Fruit fly (Drosophila melanogaster) whole organism, embryonic: Measurements from ENCODE around the gene CG44000.
A peak's percentile ranks its signal among the peaks of the same experiment; 100 is the strongest.

Experiments used
- CG1024 ChIP-seq: fragments of 200-800 bp; sonication (Bioruptor generic); IDR thresholded peaks from 2 replicates; pipeline ENCODE4 v1.3.6; 2022; ENCODE audit warnings: missing biosample characterization, missing genetic modification characterization
- CG11695 ChIP-seq: fragments of 200-800 bp; sonication (Bioruptor generic); IDR thresholded peaks from 3 replicates; pipeline ENCODE4 v1.3.6; 2022; ENCODE audit warnings: missing biosample characterization, missing genetic modification characterization
- CG12219 ChIP-seq: fragments of 200-800 bp; sonication (Bioruptor generic); optimal IDR thresholded peaks from 3 replicates; lab custom pipeline; 2018; ENCODE audit warnings: missing biosample characterization, mild to moderate bottlenecking, missing genetic modification characterization
- CG15479 ChIP-seq: fragments of 200-800 bp; sonication (Bioruptor generic); optimal IDR thresholded peaks from 3 replicates; lab custom pipeline; 2019; ENCODE audit warnings: missing biosample characterization, mild to moderate bottlenecking, missing genetic modification characterization, moderate library complexity
- CG15601 ChIP-seq: fragments of 200-800 bp; sonication (Bioruptor generic); optimal IDR thresholded peaks from 3 replicates; lab custom pipeline; 2019; ENCODE audit warnings: missing biosample characterization, mild to moderate bottlenecking, missing genetic modification characterization, moderate library complexity
- CG18011 ChIP-seq: fragments of 200-800 bp; sonication (Bioruptor generic); optimal IDR thresholded peaks from 2 replicates; lab custom pipeline; 2017; ENCODE audit warnings: missing biosample characterization, missing genetic modification characterization, mild to moderate bottlenecking, moderate library complexity, missing genotype
- CG1832 ChIP-seq: fragments of 200-800 bp; sonication (Bioruptor generic); optimal IDR thresholded peaks from 2 replicates; lab custom pipeline; 2017; ENCODE audit warnings: missing biosample characterization, mild to moderate bottlenecking, missing genetic modification characterization, inconsistent platforms
- CG18764 ChIP-seq: fragments of 200-800 bp; sonication (Bioruptor generic); optimal IDR thresholded peaks from 3 replicates; lab custom pipeline; 2016; ENCODE audit warnings: missing biosample characterization, missing genetic modification characterization
- CG2116 ChIP-seq: fragments of 200-800 bp; sonication (Bioruptor generic); optimal IDR thresholded peaks from 3 replicates; lab custom pipeline; 2018; ENCODE audit warnings: missing biosample characterization, mild to moderate bottlenecking, missing genetic modification characterization
- CG2199 ChIP-seq: fragments of 200-800 bp; sonication (Bioruptor generic); IDR thresholded peaks from 3 replicates; pipeline ENCODE4 v1.3.6; 2022; ENCODE audit warnings: missing biosample characterization, missing genetic modification characterization
- CG2678 ChIP-seq: fragments of 200-800 bp; sonication (Bioruptor generic); optimal IDR thresholded peaks from 3 replicates; lab custom pipeline; 2019; ENCODE audit warnings: missing biosample characterization, mild to moderate bottlenecking, missing genetic modification characterization, moderate library complexity
- CG2875 ChIP-seq: fragments of 200-800 bp; sonication (Bioruptor generic); optimal IDR thresholded peaks from 2 replicates; lab custom pipeline; 2017; ENCODE audit warnings: missing biosample characterization, mild to moderate bottlenecking, missing genetic modification characterization, missing genetic modification reagents
- CG34224 ChIP-seq: fragments of 200-800 bp; sonication (Bioruptor generic); IDR thresholded peaks from 3 replicates; pipeline ENCODE4 v1.3.6; 2022; ENCODE audit warnings: missing biosample characterization, missing genetic modification characterization; ENCODE audit not compliant: partially characterized antibody
- CG42726 ChIP-seq: fragments of 200-800 bp; sonication (Bioruptor generic); IDR thresholded peaks from 2 replicates; pipeline ENCODE4 v1.3.6; 2022; ENCODE audit warnings: missing biosample characterization, missing genetic modification characterization; ENCODE audit not compliant: partially characterized antibody
- CG5245 ChIP-seq: fragments of 200-800 bp; sonication (Bioruptor generic); optimal IDR thresholded peaks from 3 replicates; lab custom pipeline; 2016; ENCODE audit warnings: missing biosample characterization, missing genetic modification characterization
- CG7357 ChIP-seq: fragments of 200-800 bp; sonication (Bioruptor generic); IDR thresholded peaks from 3 replicates; pipeline ENCODE4 v1.3.6; 2022; ENCODE audit warnings: missing biosample characterization, missing genetic modification characterization
- CG7372 ChIP-seq: fragments of 200-800 bp; sonication (Bioruptor generic); IDR thresholded peaks from 2 replicates; pipeline ENCODE4 v1.3.6; 2022; ENCODE audit warnings: missing biosample characterization, missing genetic modification characterization
- CG7556 ChIP-seq: fragments of 200-800 bp; sonication (Bioruptor generic); optimal IDR thresholded peaks from 2 replicates; lab custom pipeline; 2017; ENCODE audit warnings: missing biosample characterization, mild to moderate bottlenecking, missing genetic modification characterization
- Camta ChIP-seq: fragments of 200-800 bp; sonication (Bioruptor generic); optimal IDR thresholded peaks from 2 replicates; lab custom pipeline; 2016; ENCODE audit warnings: missing biosample characterization, missing genetic modification characterization
- Dek ChIP-seq: fragments of 200-800 bp; sonication (Bioruptor generic); optimal IDR thresholded peaks from 3 replicates; lab custom pipeline; 2019; ENCODE audit warnings: missing biosample characterization, mild to moderate bottlenecking, missing genetic modification characterization, moderate library complexity
- ERR ChIP-seq: fragments of 200-800 bp; sonication (Bioruptor generic); optimal IDR thresholded peaks from 2 replicates; lab custom pipeline; 2016; ENCODE audit warnings: missing biosample characterization, missing genetic modification characterization
- Gsc ChIP-seq: fragments of 200-800 bp; sonication (Bioruptor generic); IDR thresholded peaks from 2 replicates; pipeline ENCODE4 v1.3.6; 2022; ENCODE audit warnings: missing biosample characterization, missing genetic modification characterization
- MTF-1 ChIP-seq: fragments of 200-800 bp; sonication (Bioruptor generic); optimal IDR thresholded peaks from 2 replicates; lab custom pipeline; 2018; ENCODE audit warnings: missing biosample characterization, mild to moderate bottlenecking, missing genetic modification characterization, borderline replicate concordance
- Mes4 ChIP-seq: fragments of 200-800 bp; sonication (Bioruptor generic); optimal IDR thresholded peaks from 2 replicates; lab custom pipeline; 2016; ENCODE audit warnings: missing biosample characterization, missing genetic modification characterization
- NfI ChIP-seq: fragments of 200-800 bp; sonication (Bioruptor generic); optimal IDR thresholded peaks from 3 replicates; lab custom pipeline; 2018; ENCODE audit warnings: missing biosample characterization, mild to moderate bottlenecking, missing genetic modification characterization, moderate library complexity
- Sry-β ChIP-seq: fragments of 200-800 bp; sonication (Bioruptor generic); optimal IDR thresholded peaks from 2 replicates; lab custom pipeline; 2018; ENCODE audit warnings: missing biosample characterization, mild to moderate bottlenecking, missing genetic modification characterization, moderate library complexity
- Stat92E ChIP-seq, 3 experiments: fragments of >200 bp in 2 of 3; fragments of 200-800 bp in 1 of 3; sonication (Bioruptor generic) in 1 of 3; optimal IDR thresholded peaks; 2 replicates each; lab custom pipeline; 2017 to 2019; ENCODE audit warnings: missing biosample characterization in 3 of 3, missing genetic modification characterization in 3 of 3, mild to moderate bottlenecking in 1 of 3, moderate library complexity in 1 of 3
- TFAM ChIP-seq: fragments of 200-800 bp; sonication (Bioruptor generic); optimal IDR thresholded peaks from 2 replicates; lab custom pipeline; 2017; ENCODE audit warnings: missing biosample characterization, missing genetic modification characterization, inconsistent platforms
- bowl ChIP-seq: fragments of 200-800 bp; sonication (Bioruptor generic); IDR thresholded peaks from 2 replicates; pipeline ENCODE4 v1.3.6; 2022; ENCODE audit warnings: missing biosample characterization, missing genetic modification characterization
- disco-r ChIP-seq: fragments of 200-800 bp; sonication (Bioruptor generic); optimal IDR thresholded peaks from 2 replicates; lab custom pipeline; 2016; ENCODE audit warnings: missing biosample characterization, missing genetic modification characterization
- emc ChIP-seq: fragments of 200-800 bp; sonication (Bioruptor generic); optimal IDR thresholded peaks from 2 replicates; lab custom pipeline; 2016; ENCODE audit warnings: missing biosample characterization, missing genetic modification characterization
- ems ChIP-seq: fragments of 200-800 bp; sonication (Bioruptor generic); optimal IDR thresholded peaks from 3 replicates; lab custom pipeline; 2016; ENCODE audit warnings: missing biosample characterization, missing genetic modification characterization
- esg ChIP-seq: fragments of 200-800 bp; sonication (Bioruptor generic); conservative IDR thresholded peaks from 2 replicates; pipeline ENCODE4 v1.3.6; 2022; ENCODE audit warnings: missing biosample characterization, missing genetic modification characterization
- fd102C ChIP-seq: fragments of 200-800 bp; sonication (Bioruptor generic); optimal IDR thresholded peaks from 2 replicates; lab custom pipeline; 2018; ENCODE audit warnings: missing biosample characterization, mild to moderate bottlenecking, missing genetic modification characterization, moderate library complexity
- gcm2 ChIP-seq: fragments of 200-800 bp; sonication (Bioruptor generic); optimal IDR thresholded peaks from 2 replicates; lab custom pipeline; 2016; ENCODE audit warnings: missing biosample characterization, missing genetic modification characterization
- gsb ChIP-seq: fragments of 200-800 bp; sonication (Bioruptor generic); IDR thresholded peaks from 2 replicates; pipeline ENCODE4 v1.3.6; 2022; ENCODE audit warnings: missing biosample characterization, missing genetic modification characterization
- hb ChIP-seq: fragments of 200-800 bp; sonication (Bioruptor generic); IDR thresholded peaks from 3 replicates; pipeline ENCODE4 v1.3.6; 2022; ENCODE audit warnings: missing biosample characterization, missing genetic modification characterization; ENCODE audit not compliant: partially characterized antibody
- jumu ChIP-seq: fragments of 200-800 bp; sonication (Bioruptor generic); optimal IDR thresholded peaks from 3 replicates; lab custom pipeline; 2016; ENCODE audit warnings: missing biosample characterization, missing genetic modification characterization
- maf-S ChIP-seq: fragments of 200-800 bp; sonication (Bioruptor generic); optimal IDR thresholded peaks from 2 replicates; lab custom pipeline; 2016; ENCODE audit warnings: missing biosample characterization, missing genetic modification characterization
- nerfin-1 ChIP-seq: fragments of 200-800 bp; sonication (Bioruptor generic); optimal IDR thresholded peaks from 3 replicates; lab custom pipeline; 2019; ENCODE audit warnings: missing biosample characterization, mild to moderate bottlenecking, missing genetic modification characterization, moderate library complexity
- nerfin-2 ChIP-seq: fragments of 200-800 bp; sonication (Bioruptor generic); IDR thresholded peaks from 2 replicates; pipeline ENCODE4 v1.3.6; 2022; ENCODE audit warnings: missing biosample characterization, missing genetic modification characterization; ENCODE audit not compliant: partially characterized antibody
- nom ChIP-seq: fragments of 200-800 bp; sonication (Bioruptor generic); optimal IDR thresholded peaks from 2 replicates; lab custom pipeline; 2017; ENCODE audit warnings: missing biosample characterization, missing genetic modification characterization, mild to moderate bottlenecking, moderate library complexity, missing genetic modification reagents
- pzg ChIP-seq: fragments of 200-800 bp; sonication (Bioruptor generic); optimal IDR thresholded peaks from 3 replicates; lab custom pipeline; 2018; ENCODE audit warnings: missing biosample characterization, mild to moderate bottlenecking, missing genetic modification characterization, moderate library complexity
- shn ChIP-seq: fragments of 200-800 bp; sonication (Bioruptor generic); optimal IDR thresholded peaks from 3 replicates; lab custom pipeline; 2016; ENCODE audit warnings: missing biosample characterization, missing genetic modification characterization
- slbo ChIP-seq: fragments of 200-800 bp; sonication (Bioruptor generic); IDR thresholded peaks from 2 replicates; pipeline ENCODE4 v1.3.6; 2022; ENCODE audit warnings: missing biosample characterization, missing genetic modification characterization
- sqz ChIP-seq: fragments of 200-800 bp; sonication (Bioruptor generic); optimal IDR thresholded peaks from 3 replicates; lab custom pipeline; 2018; ENCODE audit warnings: missing biosample characterization, mild to moderate bottlenecking, missing genetic modification characterization
- stwl ChIP-seq: fragments of 200-800 bp; sonication (Bioruptor generic); optimal IDR thresholded peaks from 3 replicates; lab custom pipeline; 2018; ENCODE audit warnings: missing biosample characterization, mild to moderate bottlenecking, missing genetic modification characterization, moderate library complexity
- vfl ChIP-seq: fragments of 200-800 bp; sonication (Bioruptor generic); optimal IDR thresholded peaks from 2 replicates; lab custom pipeline; 2016; ENCODE audit warnings: missing biosample characterization, missing genetic modification characterization

CG44000 gene

dm6 chr2L:5052367-5052914, 9.4 kb downstream of the CG44000 start, which contains the start of gene senju (continued):
- TF ChIP-seq CG2678 (tag; lab: Kevin White, UChicago) (peak; percentile 83), Mes4 (peak; percentile 70), emc (peak; percentile 78), esg (peak; percentile 67), nerfin-1 (peak; percentile 71), CG1024 (GFP tag; lab: Robert Waterston, UW) (peak; percentile 68), CG12219 (peak; percentile 71), CG1832 (peak; percentile 31), MTF-1 (GFP tag; lab: Kevin White, UChicago) (peak; percentile 59), slbo (GFP tag; lab: Robert Waterston, UW) (peak; percentile 83), CG11695 (GFP tag; lab: Robert Waterston, UW) (peak; percentile 74), CG2116 (GFP tag; lab: Kevin White, UChicago) (peak; percentile 67), CG7556 (GFP tag; lab: Kevin White, UChicago) (peak; percentile 86), CG7372 (GFP tag; lab: Robert Waterston, UW) (0 out of 2 replicates have a peak, but pooled peaks have one; percentile 30), CG18764 (GFP tag; lab: Kevin White, UChicago) (peak; percentile 74), disco-r (peak; percentile 64), vfl (GFP tag; lab: Kevin White, UChicago) (peak; percentile 82), CG7357 (GFP tag; lab: Robert Waterston, UW) (no peak; the same call in 2 of the 3 replicates), NfI (peak; percentile 79), shn (GFP tag; lab: Kevin White, UChicago) (peak; percentile 86), Sry-β (GFP tag; lab: Kevin White, UChicago) (no peak), Camta (GFP tag; lab: Kevin White, UChicago) (peak; percentile 77), pzg (GFP tag; lab: Kevin White, UChicago) (peak; percentile 95), gcm2 (GFP tag; lab: Kevin White, UChicago) (peak; percentile 68), CG2199 (GFP tag; lab: Robert Waterston, UW) (0 out of 3 replicates have a peak, but pooled peaks have one; percentile 35), nom (GFP tag; lab: Kevin White, UChicago) (peak; percentile 74), stwl (tag; lab: Kevin White, UChicago) (peak; percentile 79), hb (GFP tag; lab: Robert Waterston, UW) (no peak), CG2875 (GFP tag; lab: Kevin White, UChicago) (peak; percentile 80), CG18011 (GFP tag; lab: Kevin White, UChicago) (peak; percentile 86), maf-S (GFP tag; lab: Kevin White, UChicago) (peak; percentile 65), ERR (GFP tag; lab: Kevin White, UChicago) (peak; percentile 56), CG42726 (GFP tag; lab: Robert Waterston, UW) (peak; percentile 36; the same call in 1 of the 2 replicates), gsb (GFP tag; lab: Robert Waterston, UW) (no peak; the same call in none of the 2 replicates), nerfin-2 (no peak), CG5245 (peak; percentile 80), Stat92E (GFP tag; optimal IDR thresholded peaks at IDR 0.05; lab: Kevin White, UChicago) (peak in 1 of 3 experiments; percentile 8), Dek (tag; lab: Kevin White, UChicago) (peak; percentile 75), sqz (GFP tag; lab: Kevin White, UChicago) (peak; percentile 95), CG15601 (tag; lab: Kevin White, UChicago) (peak; percentile 45), CG34224 (peak; percentile 63; the same call in 2 of the 3 replicates), CG15479 (GFP tag; lab: Kevin White, UChicago) (peak; percentile 94), jumu (peak; percentile 89), ems (GFP tag; lab: Kevin White, UChicago) (peak; percentile 80), fd102C (GFP tag; lab: Kevin White, UChicago) (no peak), TFAM (GFP tag; lab: Kevin White, UChicago) (no peak), Gsc (GFP tag; lab: Robert Waterston, UW) (no peak), bowl (peak; percentile 49)
